Fruit fly (Drosophila melanogaster) whole organism, adult: ENCODE data around the gene CG5386.

Source experiments
- CG12768 ChIP-seq: fragments of 200-800 bp; sonication (Bioruptor generic); optimal IDR thresholded peaks from 2 replicates; lab custom pipeline; 2017; ENCODE audit warnings: missing biosample characterization, missing genetic modification characterization, mild to moderate bottlenecking, moderate library complexity, missing genetic modification reagents
- CG14711 ChIP-seq: fragments of 200-800 bp; sonication (Bioruptor generic); optimal IDR thresholded peaks from 2 replicates; lab custom pipeline; 2018; ENCODE audit warnings: missing biosample characterization, mild to moderate bottlenecking, missing genetic modification characterization, moderate library complexity
- CG1620 ChIP-seq: fragments of 200-800 bp; sonication (Bioruptor generic); optimal IDR thresholded peaks from 2 replicates; lab custom pipeline; 2016; ENCODE audit warnings: missing biosample characterization, missing genetic modification characterization
- CG33017 ChIP-seq: fragments of 200-800 bp; sonication (Bioruptor generic); optimal IDR thresholded peaks from 2 replicates; lab custom pipeline; 2018; ENCODE audit warnings: missing biosample characterization, mild to moderate bottlenecking, missing genetic modification characterization, moderate library complexity
- CG7101 ChIP-seq: fragments of 200-800 bp; sonication (Bioruptor generic); optimal IDR thresholded peaks from 2 replicates; lab custom pipeline; 2018; ENCODE audit warnings: missing biosample characterization, mild to moderate bottlenecking, missing genetic modification characterization, moderate library complexity
- Clk ChIP-seq: fragments of 200-800 bp; sonication (Bioruptor generic); optimal IDR thresholded peaks from 2 replicates; lab custom pipeline; 2017; ENCODE audit warnings: missing biosample characterization, missing genetic modification characterization
- Hr96 ChIP-seq: fragments of 200-800 bp; sonication (Bioruptor generic); optimal IDR thresholded peaks from 2 replicates; lab custom pipeline; 2016; ENCODE audit warnings: missing biosample characterization, missing genetic modification characterization
- Mnt ChIP-seq: fragments of 200-800 bp; sonication (Bioruptor generic); optimal IDR thresholded peaks from 2 replicates; lab custom pipeline; 2016; ENCODE audit warnings: missing biosample characterization, mild to moderate bottlenecking, missing genetic modification characterization
- bab1 ChIP-seq: fragments of 200-800 bp; sonication (Bioruptor generic); optimal IDR thresholded peaks from 3 replicates; lab custom pipeline; 2019; ENCODE audit warnings: missing biosample characterization, mild to moderate bottlenecking, missing genetic modification characterization, moderate library complexity
- cnc ChIP-seq, 2 experiments: fragments of >200 bp; optimal IDR thresholded peaks; 2 replicates each; lab custom pipeline; 2017
- kay ChIP-seq: fragments of 200-800 bp; sonication (Bioruptor generic); peaks from one replicate; lab custom pipeline; 2016; ENCODE audit warnings: missing biosample characterization, missing genetic modification characterization, borderline replicate concordance
- pad ChIP-seq: fragments of 200-800 bp; sonication (Bioruptor generic); optimal IDR thresholded peaks from 3 replicates; lab custom pipeline; 2017; ENCODE audit warnings: missing biosample characterization, missing genetic modification characterization, mild to moderate bottlenecking, moderate library complexity, missing genetic modification reagents

DNA sequence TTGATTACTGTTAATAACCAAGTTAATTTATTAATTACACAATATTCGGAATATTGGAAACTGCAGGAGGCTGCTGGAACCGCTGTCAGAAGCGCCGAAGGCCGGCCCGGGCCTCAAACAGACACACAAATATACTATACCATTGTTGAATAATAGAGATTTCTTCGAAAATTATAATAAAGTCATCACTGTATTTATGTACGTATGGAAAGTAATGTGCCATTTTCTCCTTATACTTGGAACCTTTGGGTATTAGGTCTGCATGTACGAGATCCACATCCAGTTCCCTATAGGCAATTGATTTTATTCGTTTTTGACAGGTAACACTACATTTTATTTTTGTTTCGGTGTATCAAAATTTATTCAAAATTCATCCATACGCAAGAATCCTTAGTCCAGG lies 30.5 kb upstream of the CG5386 start, which contains the start of gene CG7069:
- no peak for TF ChIP-seq cnc (optimal IDR thresholded peaks at IDR 0.05; lab: Kevin White, UChicago)
- TF ChIP-seq Hr96 (GFP tag; lab: Kevin White, UChicago), result no peak
- TF ChIP-seq Mnt, result no peak
- TF ChIP-seq Clk (GFP tag; lab: Kevin White, UChicago), result no peak
- TF ChIP-seq CG12768 (GFP tag; lab: Kevin White, UChicago), result no peak
- TF ChIP-seq CG7101 (tag; lab: Kevin White, UChicago), result no peak
- TF ChIP-seq CG33017 (tag; lab: Kevin White, UChicago), result no peak
- no peak for TF ChIP-seq pad (GFP tag; lab: Kevin White, UChicago)
- TF ChIP-seq kay, result no peak
- no peak for TF ChIP-seq bab1 (GFP tag; lab: Kevin White, UChicago)
- TF ChIP-seq CG14711 (tag; lab: Kevin White, UChicago), result no peak
- TF ChIP-seq CG1620, result no peak
